Worm (Caenorhabditis elegans) whole organism, L3 larva: ENCODE measurements around the gene Y50D4B.2.
A peak's percentile ranks its signal among the peaks of the same experiment; 100 is the strongest.

Experiments used
- R02D3.7 ChIP-seq: fragments of 150-350 bp; optimal IDR thresholded peaks from 2 replicates; lab custom pipeline; 2014; ENCODE audit warnings: missing biosample characterization, missing genetic modification characterization
- aly-2 ChIP-seq: fragments of 150-350 bp; optimal IDR thresholded peaks from 2 replicates; lab custom pipeline; 2014; ENCODE audit warnings: missing biosample characterization, missing genetic modification characterization
- ama-1 ChIP-seq: fragments of 150-350 bp; optimal IDR thresholded peaks from 2 replicates; lab custom pipeline; 2018
- ceh-16 ChIP-seq: sonication (generic microtip); optimal IDR thresholded peaks from 2 replicates; lab custom pipeline; 2017; ENCODE audit warnings: missing biosample characterization, missing genetic modification characterization
- ceh-28 ChIP-seq: fragments of 150-350 bp; optimal IDR thresholded peaks from 2 replicates; lab custom pipeline; 2014; ENCODE audit warnings: missing biosample characterization, missing genetic modification reagents, missing genetic modification characterization
- ceh-82 ChIP-seq: fragments of 150-350 bp; optimal IDR thresholded peaks from 2 replicates; lab custom pipeline; 2014; ENCODE audit warnings: missing biosample characterization, missing genetic modification characterization
- ceh-9 ChIP-seq: sonication (generic microtip); optimal IDR thresholded peaks from 2 replicates; lab custom pipeline; 2018; ENCODE audit warnings: missing biosample characterization, missing genetic modification characterization
- daf-12 ChIP-seq: fragments of 150-350 bp; optimal IDR thresholded peaks from 2 replicates; lab custom pipeline; 2014; ENCODE audit warnings: missing biosample characterization, missing genetic modification reagents, missing genetic modification characterization
- egl-27 ChIP-seq: sonication (generic microtip); optimal IDR thresholded peaks from 4 replicates; lab custom pipeline; 2017; ENCODE audit warnings: missing biosample characterization, missing genetic modification reagents, missing genetic modification characterization
- egl-5 ChIP-seq: fragments of 150-350 bp; optimal IDR thresholded peaks from 2 replicates; lab custom pipeline; 2017; ENCODE audit warnings: missing biosample characterization, missing genetic modification reagents, missing genetic modification characterization, inconsistent platforms
- elt-1 ChIP-seq: fragments of 150-350 bp; optimal IDR thresholded peaks from 2 replicates; lab custom pipeline; 2014; ENCODE audit warnings: missing biosample characterization, missing genetic modification characterization
- elt-2 ChIP-seq: sonication (generic microtip); optimal IDR thresholded peaks from 2 replicates; lab custom pipeline; 2016; ENCODE audit warnings: missing genetic modification reagents, mild to moderate bottlenecking, missing genetic modification characterization, missing compliant biosample characterization
- elt-3 ChIP-seq, 3 experiments: fragments of 150-350 bp in 1 of 3; sonication (generic microtip) in 2 of 3; optimal IDR thresholded peaks; 2 replicates in 2 of 3; 4 replicates in 1 of 3; lab custom pipeline; 2014 to 2017; ENCODE audit warnings: missing biosample characterization in 3 of 3, missing genetic modification characterization in 3 of 3
- eor-1 ChIP-seq, 2 experiments: fragments of 150-350 bp; optimal IDR thresholded peaks; 2 replicates each; lab custom pipeline; 2014 to 2018; ENCODE audit warnings: missing biosample characterization in 2 of 2, missing genetic modification characterization in 2 of 2
- fkh-10 ChIP-seq: sonication (generic microtip); optimal IDR thresholded peaks from 2 replicates; lab custom pipeline; 2017; ENCODE audit warnings: missing biosample characterization, missing genetic modification reagents, missing genetic modification characterization
- fkh-2 ChIP-seq: fragments of 150-350 bp; optimal IDR thresholded peaks from 2 replicates; lab custom pipeline; 2014; ENCODE audit warnings: missing biosample characterization, missing genetic modification reagents, missing genetic modification characterization
- hmg-11 ChIP-seq: sonication (generic microtip); optimal IDR thresholded peaks from 2 replicates; lab custom pipeline; 2016; ENCODE audit warnings: missing genetic modification characterization, missing compliant biosample characterization
- jun-1 ChIP-seq: fragments of 150-350 bp; optimal IDR thresholded peaks from 2 replicates; lab custom pipeline; 2014; ENCODE audit warnings: missing biosample characterization, missing genetic modification reagents, missing genetic modification characterization
- lin-15B ChIP-seq: fragments of 150-350 bp; optimal IDR thresholded peaks from 2 replicates; lab custom pipeline; 2014; ENCODE audit warnings: missing biosample characterization, missing genetic modification characterization
- lin-39 ChIP-seq: fragments of 150-350 bp; optimal IDR thresholded peaks from 2 replicates; lab custom pipeline; 2018; ENCODE audit warnings: missing biosample characterization, missing genetic modification reagents, missing genetic modification characterization
- mdl-1 ChIP-seq: fragments of 150-350 bp; optimal IDR thresholded peaks from 2 replicates; lab custom pipeline; 2014; ENCODE audit warnings: missing biosample characterization, missing genetic modification characterization
- nhr-23 ChIP-seq: fragments of 150-350 bp; optimal IDR thresholded peaks from 2 replicates; lab custom pipeline; 2014; ENCODE audit warnings: missing biosample characterization, missing genetic modification reagents, missing genetic modification characterization
- nhr-237 ChIP-seq: fragments of 150-350 bp; optimal IDR thresholded peaks from 2 replicates; lab custom pipeline; 2014; ENCODE audit warnings: missing biosample characterization, missing genetic modification characterization
- nhr-25 ChIP-seq: sonication (generic microtip); optimal IDR thresholded peaks from 2 replicates; lab custom pipeline; 2017; ENCODE audit warnings: missing biosample characterization, missing genetic modification characterization
- nhr-28 ChIP-seq: fragments of 150-350 bp; optimal IDR thresholded peaks from 2 replicates; lab custom pipeline; 2014; ENCODE audit warnings: missing biosample characterization, missing genetic modification characterization
- nhr-76 ChIP-seq: fragments of 150-350 bp; sonication (generic microtip); optimal IDR thresholded peaks from 5 replicates; lab custom pipeline; 2014; ENCODE audit warnings: missing biosample characterization, missing genetic modification characterization
- nhr-77 ChIP-seq: fragments of 150-350 bp; optimal IDR thresholded peaks from 2 replicates; lab custom pipeline; 2014; ENCODE audit warnings: missing biosample characterization, missing genetic modification characterization
- pha-4 ChIP-seq: fragments of 150-350 bp; optimal IDR thresholded peaks from 2 replicates; lab custom pipeline; 2014; ENCODE audit warnings: missing biosample characterization, missing genetic modification reagents, missing genetic modification characterization
- pqm-1 ChIP-seq: fragments of 150-350 bp; optimal IDR thresholded peaks from 2 replicates; lab custom pipeline; 2017; ENCODE audit warnings: missing biosample characterization, missing genetic modification characterization, inconsistent platforms
- sea-2 ChIP-seq: fragments of 150-350 bp; sonication (generic microtip); optimal IDR thresholded peaks from 4 replicates; lab custom pipeline; 2014; ENCODE audit warnings: missing biosample characterization, missing genetic modification reagents, missing genetic modification characterization
- skn-1 ChIP-seq: fragments of 150-350 bp; optimal IDR thresholded peaks from 2 replicates; lab custom pipeline; 2014; ENCODE audit warnings: missing biosample characterization, missing genetic modification characterization
- snpc-4 ChIP-seq: fragments of 150-350 bp; optimal IDR thresholded peaks from 2 replicates; lab custom pipeline; 2014; ENCODE audit warnings: missing biosample characterization, missing genetic modification characterization
- tbx-2 ChIP-seq: sonication (generic microtip); optimal IDR thresholded peaks from 2 replicates; lab custom pipeline; 2016; ENCODE audit warnings: mild to moderate bottlenecking, missing genetic modification characterization, missing compliant biosample characterization
- unc-39 ChIP-seq: sonication (generic microtip); optimal IDR thresholded peaks from 4 replicates; lab custom pipeline; 2017; ENCODE audit warnings: missing biosample characterization, missing genetic modification characterization

Y50D4B.2 gene

ce11 chrV:1100280-1100679, at the start of gene Y50D4B.2:
Gene Y50D4B.2, plus strand, starts transcription at chrV:1100580.
- no peak for TF ChIP-seq egl-27 (tag; lab: Kevin White, UChicago)
- TF ChIP-seq ceh-9 (tag; lab: Kevin White, UChicago): no peak
- no peak for TF ChIP-seq hmg-11 (tag; lab: Kevin White, UChicago)
- no peak for TF ChIP-seq R02D3.7 (tag; lab: Kevin White, UChicago)
- TF ChIP-seq fkh-2 (tag; lab: Kevin White, UChicago): no peak

- no peak for TF ChIP-seq pha-4
- TF ChIP-seq nhr-28 (tag; lab: Kevin White, UChicago): no peak
- no peak for TF ChIP-seq nhr-77
- TF ChIP-seq ceh-9 (tag; lab: Kevin White, UChicago): no peak
- no peak for TF ChIP-seq skn-1 (tag; lab: Kevin White, UChicago)
These were observed 48.7 kb upstream of the Y50D4B.2 start for ce11 chrV:1051651-1052050.

- TF ChIP-seq R02D3.7 (tag; lab: Kevin White, UChicago) (no peak), daf-12 (no peak), skn-1 (tag; lab: Kevin White, UChicago) (no peak), lin-15B (tag; lab: Kevin White, UChicago) (no peak), elt-1 (tag; lab: Kevin White, UChicago) (no peak), nhr-77 (no peak), hmg-11 (tag; lab: Kevin White, UChicago) (no peak), ceh-16 (tag; lab: Kevin White, UChicago) (no peak), unc-39 (tag; lab: Kevin White, UChicago) (no peak), nhr-237 (tag; lab: Kevin White, UChicago) (no peak), mdl-1 (no peak)
These were observed 47.8 kb upstream of the Y50D4B.2 start, which contains the start of gene K10C9.4 for ce11 chrV:1052559-1053064. Gene K10C9.4, minus strand, starts transcription at chrV:1053014.

- TF ChIP-seq nhr-25 (no peak), R02D3.7 (tag; lab: Kevin White, UChicago) (no peak), aly-2 (tag; lab: Kevin White, UChicago) (no peak), nhr-28 (tag; lab: Kevin White, UChicago) (no peak), elt-2 (no peak), tbx-2 (no peak), jun-1 (no peak), daf-12 (no peak), snpc-4 (tag; lab: Kevin White, UChicago) (no peak), ceh-82 (tag; lab: Kevin White, UChicago) (no peak), nhr-76 (no peak), skn-1 (tag; lab: Kevin White, UChicago) (no peak), hmg-11 (tag; lab: Kevin White, UChicago) (no peak), lin-39 (tag; lab: Kevin White, UChicago) (no peak), fkh-10 (GFP tag; lab: Kevin White, UChicago) (no peak)
- TF ChIP-seq, all 47 proteins: peak for 0
These were observed 47.0 kb upstream of the Y50D4B.2 start for ce11 chrV:1053385-1053784.

ce11 chrV:1060219-1060863, 40.0 kb upstream of the Y50D4B.2 start:
- TF ChIP-seq nhr-25: no peak
- TF ChIP-seq fkh-10 (GFP tag; lab: Kevin White, UChicago): no peak
- TF ChIP-seq nhr-23: peak; percentile 68
- peak; percentile 40 for TF ChIP-seq ceh-28 (tag; lab: Kevin White, UChicago)
- peak; percentile 83 for TF ChIP-seq elt-2
- peak; percentile 74 for TF ChIP-seq pqm-1
- TF ChIP-seq nhr-77: no peak
- no peak for TF ChIP-seq ama-1
- peak in 1 of 3 experiments; percentile 23 for TF ChIP-seq elt-3 (tag; optimal IDR thresholded peaks at IDR 0.05; lab: Kevin White, UChicago)
- peak; percentile 23 for TF ChIP-seq snpc-4 (tag; lab: Kevin White, UChicago)
- TF ChIP-seq nhr-237 (tag; lab: Kevin White, UChicago): no peak
- peak; percentile 17 for TF ChIP-seq lin-15B (tag; lab: Kevin White, UChicago)

- TF ChIP-seq ceh-16 (tag; lab: Kevin White, UChicago) (no peak), sea-2 (no peak), fkh-10 (GFP tag; lab: Kevin White, UChicago) (no peak), fkh-2 (tag; lab: Kevin White, UChicago) (no peak), egl-5 (tag; lab: Kevin White, UChicago) (no peak), jun-1 (no peak), hmg-11 (tag; lab: Kevin White, UChicago) (no peak), eor-1 (tag; optimal IDR thresholded peaks at IDR 0.05; lab: Kevin White, UChicago) (no peak), ama-1 (no peak), nhr-23 (no peak), daf-12 (no peak), snpc-4 (tag; lab: Kevin White, UChicago) (no peak), lin-15B (tag; lab: Kevin White, UChicago) (no peak), R02D3.7 (tag; lab: Kevin White, UChicago) (no peak)
These were observed 39.1 kb upstream of the Y50D4B.2 start, which contains the start of gene rnst-2 for ce11 chrV:1061295-1061694. Gene rnst-2, plus strand, starts transcription at chrV:1061595.
